Worm (Caenorhabditis elegans): ENCODE results near the gene acly-1.

- no peak for TF ChIP-seq him-1 (tag; optimal IDR thresholded peaks at IDR 0.05)
- no peak for TF ChIP-seq W03F9.2 (tag; optimal IDR thresholded peaks at IDR 0.05)
These were observed 43.9 kb downstream of the acly-1 start for ce11 chrX:1523272-1523671.
